Fruit fly (Drosophila melanogaster) whole organism, embryonic: ENCODE data around the gene Rtc1.
A peak's percentile ranks its signal among the peaks of the same experiment; 100 is the strongest.

ENCODE experiments used
- Atf3 ChIP-seq: fragments of 200-800 bp; sonication (Bioruptor generic); optimal IDR thresholded peaks from 3 replicates; lab custom pipeline; 2016; ENCODE audit warnings: missing biosample characterization, missing genetic modification characterization
- Atf6 ChIP-seq: fragments of 200-800 bp; sonication (Bioruptor generic); IDR thresholded peaks from 2 replicates; pipeline ENCODE4 v1.3.6; 2022; ENCODE audit warnings: missing biosample characterization, missing genetic modification characterization
- C15 ChIP-seq: fragments of 200-800 bp; sonication (Bioruptor generic); IDR thresholded peaks from 3 replicates; pipeline ENCODE4 v1.3.6; 2022; ENCODE audit warnings: missing biosample characterization, missing genetic modification characterization
- CG11504 ChIP-seq: fragments of 200-800 bp; sonication (Bioruptor generic); optimal IDR thresholded peaks from 3 replicates; lab custom pipeline; 2019; ENCODE audit warnings: missing biosample characterization, mild to moderate bottlenecking, missing genetic modification characterization, moderate library complexity
- CG12769 ChIP-seq: fragments of 200-800 bp; sonication (Bioruptor generic); optimal IDR thresholded peaks from 2 replicates; lab custom pipeline; 2019; ENCODE audit warnings: missing biosample characterization, mild to moderate bottlenecking, missing genetic modification characterization, moderate library complexity
- CG13424 ChIP-seq: fragments of 200-800 bp; sonication (Bioruptor generic); optimal IDR thresholded peaks from 2 replicates; lab custom pipeline; 2019; ENCODE audit warnings: missing biosample characterization, mild to moderate bottlenecking, missing genetic modification characterization, moderate library complexity
- CG14441 ChIP-seq: fragments of 200-800 bp; sonication (Bioruptor generic); IDR thresholded peaks from 2 replicates; pipeline ENCODE4 v1.3.6; 2022; ENCODE audit warnings: missing biosample characterization, missing genetic modification characterization
- CG14860 ChIP-seq: fragments of 200-800 bp; sonication (Bioruptor generic); IDR thresholded peaks from 3 replicates; pipeline ENCODE4 v1.3.6; 2022; ENCODE audit warnings: missing biosample characterization, missing genetic modification characterization; ENCODE audit not compliant: partially characterized antibody
- CG14965 ChIP-seq: fragments of 200-800 bp; sonication (Bioruptor generic); optimal IDR thresholded peaks from 2 replicates; lab custom pipeline; 2016; ENCODE audit warnings: missing biosample characterization, missing genetic modification characterization, borderline replicate concordance
- CG17612 ChIP-seq: fragments of 200-800 bp; sonication (Bioruptor generic); IDR thresholded peaks from 2 replicates; pipeline ENCODE4 v1.3.6; 2022; ENCODE audit warnings: missing biosample characterization, missing genetic modification characterization
- CG17802 ChIP-seq: fragments of 200-800 bp; sonication (Bioruptor generic); optimal IDR thresholded peaks from 2 replicates; lab custom pipeline; 2018; ENCODE audit warnings: missing biosample characterization, mild to moderate bottlenecking, missing genetic modification characterization, moderate library complexity
- CG18262 ChIP-seq: fragments of 200-800 bp; optimal IDR thresholded peaks from 3 replicates; lab custom pipeline; 2019; ENCODE audit warnings: missing biosample characterization, mild to moderate bottlenecking, missing genetic modification characterization, moderate library complexity
- CG2712 ChIP-seq: fragments of 200-800 bp; optimal IDR thresholded peaks from 3 replicates; lab custom pipeline; 2019; ENCODE audit warnings: missing biosample characterization, mild to moderate bottlenecking, missing genetic modification characterization, moderate library complexity
- CG2889 ChIP-seq: fragments of 200-800 bp; sonication (Bioruptor generic); IDR thresholded peaks from 3 replicates; pipeline ENCODE4 v1.3.6; 2022; ENCODE audit warnings: missing biosample characterization, missing genetic modification characterization
- CG30403 ChIP-seq: fragments of 200-800 bp; sonication (Bioruptor generic); optimal IDR thresholded peaks from 3 replicates; lab custom pipeline; 2016; ENCODE audit warnings: missing biosample characterization, missing genetic modification characterization
- CG34376 ChIP-seq: fragments of 200-800 bp; sonication (Bioruptor generic); optimal IDR thresholded peaks from 2 replicates; lab custom pipeline; 2018; ENCODE audit warnings: missing biosample characterization, mild to moderate bottlenecking, missing genetic modification characterization
- CG4404 ChIP-seq: fragments of 200-800 bp; sonication (Bioruptor generic); IDR thresholded peaks from 2 replicates; pipeline ENCODE4 v1.3.6; 2022; ENCODE audit warnings: missing biosample characterization, missing genetic modification characterization
- CG4707 ChIP-seq: fragments of 200-800 bp; sonication (Bioruptor generic); optimal IDR thresholded peaks from 2 replicates; lab custom pipeline; 2018; ENCODE audit warnings: missing biosample characterization, mild to moderate bottlenecking, missing genetic modification characterization, moderate library complexity
- CG5245 ChIP-seq: fragments of 200-800 bp; sonication (Bioruptor generic); optimal IDR thresholded peaks from 3 replicates; lab custom pipeline; 2016; ENCODE audit warnings: missing biosample characterization, missing genetic modification characterization
- CG7357 ChIP-seq: fragments of 200-800 bp; sonication (Bioruptor generic); IDR thresholded peaks from 3 replicates; pipeline ENCODE4 v1.3.6; 2022; ENCODE audit warnings: missing biosample characterization, missing genetic modification characterization
- CG7928 ChIP-seq: fragments of 200-800 bp; sonication (Bioruptor generic); optimal IDR thresholded peaks from 2 replicates; lab custom pipeline; 2017; ENCODE audit warnings: missing biosample characterization, mild to moderate bottlenecking, missing genetic modification characterization
- CG7987 ChIP-seq: fragments of 200-800 bp; sonication (Bioruptor generic); optimal IDR thresholded peaks from 2 replicates; lab custom pipeline; 2018; ENCODE audit warnings: missing biosample characterization, mild to moderate bottlenecking, missing genetic modification characterization, moderate library complexity
- CoRest ChIP-seq: fragments of 200-800 bp; sonication (Bioruptor generic); optimal IDR thresholded peaks from 3 replicates; lab custom pipeline; 2018; ENCODE audit warnings: missing biosample characterization, mild to moderate bottlenecking, missing genetic modification characterization, moderate library complexity
- CrebB ChIP-seq: fragments of 200-800 bp; sonication (Bioruptor generic); optimal IDR thresholded peaks from 3 replicates; lab custom pipeline; 2018; ENCODE audit warnings: missing biosample characterization, mild to moderate bottlenecking, missing genetic modification characterization
- D ChIP-seq, 2 experiments: fragments of 200-800 bp in 1 of 2; fragments of >200 bp in 1 of 2; sonication (Bioruptor generic) in 1 of 2; optimal IDR thresholded peaks; 2 replicates in 1 of 2; 3 replicates in 1 of 2; lab custom pipeline; 2017; ENCODE audit warnings: mild to moderate bottlenecking in 1 of 2, missing biosample characterization in 1 of 2, missing genetic modification characterization in 1 of 2, missing genetic modification reagents in 1 of 2
- Dbx ChIP-seq: fragments of 200-800 bp; sonication (Bioruptor generic); IDR thresholded peaks from 3 replicates; pipeline ENCODE4 v1.3.6; 2022; ENCODE audit warnings: missing biosample characterization, missing genetic modification characterization
- Dp ChIP-seq: fragments of 200-800 bp; sonication (Bioruptor generic); optimal IDR thresholded peaks from 2 replicates; lab custom pipeline; 2018; ENCODE audit warnings: missing biosample characterization, mild to moderate bottlenecking, missing genetic modification characterization, moderate library complexity
- Ets65A ChIP-seq: fragments of 200-800 bp; sonication (Bioruptor generic); peaks from one replicate; lab custom pipeline; 2016; ENCODE audit warnings: missing biosample characterization, missing genetic modification characterization
- Hey ChIP-seq: fragments of 200-800 bp; sonication (Bioruptor generic); optimal IDR thresholded peaks from 3 replicates; lab custom pipeline; 2018; ENCODE audit warnings: missing biosample characterization, mild to moderate bottlenecking, missing genetic modification characterization
- MESR4 ChIP-seq: fragments of 200-800 bp; sonication (Bioruptor generic); optimal IDR thresholded peaks from 2 replicates; lab custom pipeline; 2018; ENCODE audit warnings: missing biosample characterization, mild to moderate bottlenecking, missing genetic modification characterization, moderate library complexity
- NC2β ChIP-seq: fragments of 200-800 bp; sonication (Bioruptor generic); optimal IDR thresholded peaks from 2 replicates; lab custom pipeline; 2016; ENCODE audit warnings: missing biosample characterization, missing genetic modification characterization
- Neu2 ChIP-seq: fragments of 200-800 bp; sonication (Bioruptor generic); optimal IDR thresholded peaks from 3 replicates; lab custom pipeline; 2016; ENCODE audit warnings: missing biosample characterization, missing genetic modification characterization, borderline replicate concordance
- Pdp1 ChIP-seq, 2 experiments: fragments of 200-800 bp; sonication (Bioruptor generic); optimal IDR thresholded peaks; 3 replicates each; lab custom pipeline; 2016; ENCODE audit warnings: missing biosample characterization in 2 of 2, missing genetic modification characterization in 2 of 2, mild to moderate bottlenecking in 1 of 2, moderate library complexity in 1 of 2
- Sry-δ ChIP-seq: fragments of 200-800 bp; sonication (Bioruptor generic); optimal IDR thresholded peaks from 2 replicates; lab custom pipeline; 2016; ENCODE audit warnings: missing biosample characterization, missing genetic modification characterization
- Taf1 ChIP-seq: fragments of 200-800 bp; sonication (Bioruptor generic); IDR thresholded peaks from 2 replicates; pipeline ENCODE4 v1.3.6; 2022; ENCODE audit warnings: missing biosample characterization, missing genetic modification characterization
- Vsx1 ChIP-seq: fragments of 200-800 bp; sonication (Bioruptor generic); optimal IDR thresholded peaks from 2 replicates; lab custom pipeline; 2017; ENCODE audit warnings: missing biosample characterization, mild to moderate bottlenecking, missing genetic modification characterization, missing genetic modification reagents
- bbx ChIP-seq: fragments of 200-800 bp; sonication (Bioruptor generic); IDR thresholded peaks from 2 replicates; pipeline ENCODE4 v1.3.6; 2022; ENCODE audit warnings: missing biosample characterization, missing genetic modification characterization; ENCODE audit not compliant: partially characterized antibody
- crc ChIP-seq: fragments of 200-800 bp; sonication (Bioruptor generic); optimal IDR thresholded peaks from 2 replicates; lab custom pipeline; 2016; ENCODE audit warnings: missing biosample characterization, missing genetic modification characterization
- dimm ChIP-seq: fragments of 200-800 bp; sonication (Bioruptor generic); IDR thresholded peaks from 2 replicates; pipeline ENCODE4 v1.3.6; 2022; ENCODE audit warnings: missing biosample characterization, missing genetic modification characterization
- hth ChIP-seq: fragments of >200 bp; optimal IDR thresholded peaks from 2 replicates; lab custom pipeline; 2017; ENCODE audit warnings: inconsistent platforms
- ind ChIP-seq: fragments of 200-800 bp; sonication (Bioruptor generic); optimal IDR thresholded peaks from 3 replicates; lab custom pipeline; 2016; ENCODE audit warnings: missing biosample characterization, missing genetic modification characterization
- kah ChIP-seq: fragments of 200-800 bp; sonication (Bioruptor generic); optimal IDR thresholded peaks from 2 replicates; lab custom pipeline; 2018; ENCODE audit warnings: missing biosample characterization, mild to moderate bottlenecking, missing genetic modification characterization
- klu ChIP-seq: fragments of 200-800 bp; sonication (Bioruptor generic); IDR thresholded peaks from 2 replicates; pipeline ENCODE4 v1.3.6; 2022; ENCODE audit warnings: missing biosample characterization, missing genetic modification characterization
- lilli ChIP-seq: fragments of 200-800 bp; sonication (Bioruptor generic); optimal IDR thresholded peaks from 3 replicates; lab custom pipeline; 2016; ENCODE audit warnings: missing biosample characterization, missing genetic modification characterization
- pho ChIP-seq: fragments of 200-800 bp; sonication (Bioruptor generic); optimal IDR thresholded peaks from 2 replicates; lab custom pipeline; 2016; ENCODE audit warnings: missing biosample characterization, missing genetic modification characterization
- sd ChIP-seq: fragments of 200-800 bp; sonication (Bioruptor generic); optimal IDR thresholded peaks from 3 replicates; lab custom pipeline; 2018; ENCODE audit warnings: missing biosample characterization, mild to moderate bottlenecking, missing genetic modification characterization, moderate library complexity
- slbo ChIP-seq: fragments of 200-800 bp; sonication (Bioruptor generic); IDR thresholded peaks from 2 replicates; pipeline ENCODE4 v1.3.6; 2022; ENCODE audit warnings: missing biosample characterization, missing genetic modification characterization
- sna ChIP-seq: fragments of 200-800 bp; sonication (Bioruptor generic); IDR thresholded peaks from 2 replicates; pipeline ENCODE4 v1.3.6; 2022; ENCODE audit warnings: missing biosample characterization, missing genetic modification characterization; ENCODE audit not compliant: partially characterized antibody
- ssp ChIP-seq: fragments of 200-800 bp; sonication (Bioruptor generic); IDR thresholded peaks from 2 replicates; pipeline ENCODE4 v1.3.6; 2022; ENCODE audit warnings: missing biosample characterization, missing genetic modification characterization
- stwl ChIP-seq: fragments of 200-800 bp; sonication (Bioruptor generic); optimal IDR thresholded peaks from 3 replicates; lab custom pipeline; 2018; ENCODE audit warnings: missing biosample characterization, mild to moderate bottlenecking, missing genetic modification characterization, moderate library complexity
- vfl ChIP-seq: fragments of 200-800 bp; sonication (Bioruptor generic); optimal IDR thresholded peaks from 2 replicates; lab custom pipeline; 2016; ENCODE audit warnings: missing biosample characterization, missing genetic modification characterization

The Rtc1 gene

DNA sequence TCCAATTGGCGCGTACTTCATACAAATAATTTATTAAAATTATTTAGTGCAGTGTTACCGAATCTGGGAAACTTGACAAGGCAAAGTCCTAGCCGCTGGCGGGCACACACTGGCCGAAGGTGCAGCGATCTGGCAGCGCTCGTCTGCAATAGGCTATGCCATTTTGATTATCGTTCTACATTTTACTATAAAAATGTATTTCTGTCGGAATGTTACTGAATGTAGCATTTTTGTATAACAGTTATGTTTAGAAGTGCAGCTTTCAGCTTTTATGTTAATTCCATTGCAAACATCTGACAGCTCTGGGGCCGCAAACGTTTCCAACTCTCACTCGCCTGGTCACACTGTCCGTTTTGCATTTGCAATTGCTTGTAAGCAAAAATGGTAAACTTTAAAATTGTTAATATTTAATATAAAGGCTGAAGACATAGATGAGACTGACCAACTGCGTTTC lies 12.4 kb upstream of the Rtc1 start, which contains the start of gene Grip91 (continued):
- TF ChIP-seq vfl (GFP tag; lab: Kevin White, UChicago) (no peak), CG5245 (GFP tag; lab: Kevin White, UChicago) (no peak), CG17612 (no peak), CG4707 (no peak), CG4404 (GFP tag; lab: Robert Waterston, UW) (no peak), Atf3 (GFP tag; lab: Kevin White, UChicago) (no peak), D (optimal IDR thresholded peaks at IDR 0.05; lab: Kevin White, UChicago) (no peak), D (GFP tag; optimal IDR thresholded peaks at IDR 0.05; lab: Kevin White, UChicago) (no peak), ind (GFP tag; lab: Kevin White, UChicago) (no peak), CG7928 (GFP tag; lab: Kevin White, UChicago) (no peak), crc (GFP tag; lab: Kevin White, UChicago) (no peak), lilli (GFP tag; lab: Kevin White, UChicago) (no peak), CG18262 (no peak), Sry-δ (GFP tag; lab: Kevin White, UChicago) (peak; percentile 39), kah (GFP tag; lab: Kevin White, UChicago) (no peak), CoRest (tag; lab: Kevin White, UChicago) (peak; percentile 46), sd (tag; lab: Kevin White, UChicago) (peak; percentile 26), CG14860 (GFP tag; lab: Robert Waterston, UW) (no peak), Dp (GFP tag; lab: Kevin White, UChicago) (peak; percentile 66), CG7987 (GFP tag; lab: Kevin White, UChicago) (no peak), sna (no peak), CG17802 (tag; lab: Kevin White, UChicago) (no peak), bbx (GFP tag; lab: Robert Waterston, UW) (peak; percentile 43; the same call in 1 of the 2 replicates), CG14965 (GFP tag; lab: Kevin White, UChicago) (no peak), Neu2 (GFP tag; lab: Kevin White, UChicago) (no peak), klu (GFP tag; lab: Robert Waterston, UW) (no peak), CG14441 (0 out of 2 replicates have a peak, but pooled peaks have one; percentile 10), hth (lab: Kevin White, UChicago) (no peak), Pdp1 (GFP tag; optimal IDR thresholded peaks at IDR 0.05; lab: Kevin White, UChicago) (peak in 1 of 2 experiments; percentile 36), CG34376 (GFP tag; lab: Kevin White, UChicago) (peak; percentile 4), CG11504 (tag; lab: Kevin White, UChicago) (peak; percentile 15), C15 (GFP tag; lab: Robert Waterston, UW) (no peak), CG13424 (no peak), CG7357 (GFP tag; lab: Robert Waterston, UW) (no peak), NC2β (GFP tag; lab: Kevin White, UChicago) (peak; percentile 25), ssp (GFP tag; lab: Robert Waterston, UW) (no peak), Taf1 (GFP tag; lab: Robert Waterston, UW) (no peak), MESR4 (GFP tag; lab: Kevin White, UChicago) (peak; percentile 18), slbo (GFP tag; lab: Robert Waterston, UW) (peak; percentile 21; the same call in 1 of the 2 replicates), Vsx1 (GFP tag; lab: Kevin White, UChicago) (no peak), CG30403 (GFP tag; lab: Kevin White, UChicago) (peak; percentile 4), CrebB (no peak), Hey (tag; lab: Kevin White, UChicago) (no peak), CG12769 (peak; percentile 10), Atf6 (GFP tag; lab: Robert Waterston, UW) (no peak), stwl (tag; lab: Kevin White, UChicago) (peak; percentile 66), Dbx (GFP tag; lab: Robert Waterston, UW) (peak; percentile 26; the same call in 1 of the 3 replicates), Ets65A (GFP tag; lab: Kevin White, UChicago) (peak; percentile 53), CG2712 (peak; percentile 12), dimm (GFP tag; lab: Robert Waterston, UW) (no peak), pho (peak; percentile 14), CG2889 (no peak)
